Fruit fly (Drosophila melanogaster) whole organism, pupa: Measurements from ENCODE around the gene NFAT.

Experiments used
- CG10348 ChIP-seq: fragments of 200-800 bp; sonication (Bioruptor generic); IDR thresholded peaks from 2 replicates; pipeline ENCODE4 v1.3.6; 2022; ENCODE audit warnings: missing biosample characterization, missing genetic modification characterization
- CG12605 ChIP-seq: fragments of 200-800 bp; sonication (Bioruptor generic); IDR thresholded peaks from 2 replicates; pipeline ENCODE4 v1.3.6; 2022; ENCODE audit warnings: missing biosample characterization, missing genetic modification characterization
- CG13204 ChIP-seq: fragments of 200-800 bp; sonication (Bioruptor generic); optimal IDR thresholded peaks from 2 replicates; lab custom pipeline; 2018; ENCODE audit warnings: missing biosample characterization, mild to moderate bottlenecking, missing genetic modification characterization, moderate library complexity
- CG14655 ChIP-seq: fragments of 200-800 bp; sonication (Bioruptor generic); optimal IDR thresholded peaks from 3 replicates; lab custom pipeline; 2017; ENCODE audit warnings: mild to moderate bottlenecking, missing biosample characterization, missing genetic modification reagents, missing genetic modification characterization
- CG15710 ChIP-seq: fragments of 200-800 bp; sonication (Bioruptor generic); optimal IDR thresholded peaks from 2 replicates; lab custom pipeline; 2018; ENCODE audit warnings: missing biosample characterization, mild to moderate bottlenecking, missing genetic modification characterization, moderate library complexity
- CG17806 ChIP-seq: fragments of 200-800 bp; sonication (Bioruptor generic); optimal IDR thresholded peaks from 2 replicates; lab custom pipeline; 2018; ENCODE audit warnings: missing biosample characterization, mild to moderate bottlenecking, missing genetic modification characterization, moderate library complexity
- CG32121 ChIP-seq: fragments of 200-800 bp; sonication (Bioruptor generic); IDR thresholded peaks from 2 replicates; pipeline ENCODE4 v1.3.6; 2022; ENCODE audit warnings: missing biosample characterization, missing genetic modification characterization
- CG34367 ChIP-seq: fragments of 200-800 bp; sonication (Bioruptor generic); optimal IDR thresholded peaks from 2 replicates; lab custom pipeline; 2018; ENCODE audit warnings: missing biosample characterization, mild to moderate bottlenecking, missing genetic modification characterization
- CG4496 ChIP-seq: fragments of 200-800 bp; sonication (Bioruptor generic); IDR thresholded peaks from 3 replicates; pipeline ENCODE4 v1.3.6; 2022; ENCODE audit warnings: missing biosample characterization, missing genetic modification characterization
- CG8159 ChIP-seq: fragments of 200-800 bp; sonication (Bioruptor generic); optimal IDR thresholded peaks from 3 replicates; lab custom pipeline; 2018; ENCODE audit warnings: missing biosample characterization, mild to moderate bottlenecking, missing genetic modification characterization, moderate library complexity
- CG8301 ChIP-seq: fragments of 200-800 bp; sonication (Bioruptor generic); optimal IDR thresholded peaks from 2 replicates; lab custom pipeline; 2018; ENCODE audit warnings: missing biosample characterization, mild to moderate bottlenecking, missing genetic modification characterization
- CG9948 ChIP-seq: fragments of 200-800 bp; sonication (Bioruptor generic); optimal IDR thresholded peaks from 2 replicates; lab custom pipeline; 2018; ENCODE audit warnings: missing biosample characterization, mild to moderate bottlenecking, missing genetic modification characterization, moderate library complexity
- D1 ChIP-seq: fragments of 200-800 bp; sonication (Bioruptor generic); optimal IDR thresholded peaks from 2 replicates; lab custom pipeline; 2018; ENCODE audit warnings: missing biosample characterization, mild to moderate bottlenecking, missing genetic modification characterization, moderate library complexity
- EcR ChIP-seq: fragments of 200-800 bp; sonication (Bioruptor generic); optimal IDR thresholded peaks from 3 replicates; lab custom pipeline; 2019; ENCODE audit warnings: missing biosample characterization, missing genetic modification characterization, mild to moderate bottlenecking, moderate library complexity, missing genetic modification reagents
- Ets98B ChIP-seq: fragments of 200-800 bp; sonication (Bioruptor generic); IDR thresholded peaks from 2 replicates; pipeline ENCODE4 v1.3.6; 2022; ENCODE audit warnings: missing biosample characterization, missing genetic modification characterization
- Pif1A ChIP-seq: fragments of 200-800 bp; sonication (Bioruptor generic); optimal IDR thresholded peaks from 3 replicates; lab custom pipeline; 2016; ENCODE audit warnings: missing biosample characterization, missing genetic modification characterization
- Pif1B ChIP-seq: fragments of 200-800 bp; sonication (Bioruptor generic); optimal IDR thresholded peaks from 3 replicates; lab custom pipeline; 2016; ENCODE audit warnings: missing biosample characterization, missing genetic modification characterization
- Snoo ChIP-seq: fragments of 200-800 bp; sonication (Bioruptor generic); optimal IDR thresholded peaks from 3 replicates; lab custom pipeline; 2017; ENCODE audit warnings: missing biosample characterization, mild to moderate bottlenecking, missing genetic modification characterization, inconsistent platforms
- fd96Ca ChIP-seq: fragments of 200-800 bp; sonication (Bioruptor generic); IDR thresholded peaks from 3 replicates; pipeline ENCODE4 v1.3.6; 2022; ENCODE audit warnings: missing biosample characterization, missing genetic modification characterization
- gl ChIP-seq: fragments of 200-800 bp; sonication (Bioruptor generic); optimal IDR thresholded peaks from 2 replicates; lab custom pipeline; 2018; ENCODE audit warnings: missing biosample characterization, mild to moderate bottlenecking, missing genetic modification characterization
- rn ChIP-seq: fragments of 200-800 bp; sonication (Bioruptor generic); IDR thresholded peaks from 2 replicates; pipeline ENCODE4 v1.3.6; 2022; ENCODE audit warnings: missing biosample characterization, missing genetic modification characterization

Gene NFAT

dm6 chrX:13632606-13633005, 8.1 kb downstream of the NFAT start:
- TF ChIP-seq EcR = no peak
- TF ChIP-seq Ets98B (GFP tag; lab: Robert Waterston, UW) = no peak
- TF ChIP-seq, all 21 proteins: peak for 0

- TF ChIP-seq CG14655 (GFP tag; lab: Kevin White, UChicago) (no peak), EcR (no peak)
Measured at dm6 chrX:13633298-13633891, 8.8 kb downstream of the NFAT start.

- no peak for TF ChIP-seq fd96Ca (GFP tag; lab: Robert Waterston, UW)
- no peak for TF ChIP-seq CG8159 (tag; lab: Kevin White, UChicago)
- no peak for TF ChIP-seq gl (tag; lab: Kevin White, UChicago)
- peak; percentile 6 for TF ChIP-seq Snoo
- TF ChIP-seq rn (GFP tag; lab: Robert Waterston, UW) = no peak
- TF ChIP-seq CG14655 (GFP tag; lab: Kevin White, UChicago) = peak; percentile 20
- no peak for TF ChIP-seq CG12605 (GFP tag; lab: Robert Waterston, UW)
- TF ChIP-seq Ets98B (GFP tag; lab: Robert Waterston, UW) = no peak
- no peak for TF ChIP-seq CG32121 (GFP tag; lab: Robert Waterston, UW)
- TF ChIP-seq CG10348 (GFP tag; lab: Robert Waterston, UW) = no peak
- TF ChIP-seq CG15710 = no peak
- TF ChIP-seq Pif1A (GFP tag; lab: Kevin White, UChicago) = peak; percentile 34
- TF ChIP-seq EcR = peak; percentile 10
- 0 out of 3 replicates have a peak, but pooled peaks have one; percentile 24 for TF ChIP-seq CG4496 (GFP tag; lab: Robert Waterston, UW)
- no peak for TF ChIP-seq Pif1B (GFP tag; lab: Kevin White, UChicago)
- no peak for TF ChIP-seq D1 (tag; lab: Kevin White, UChicago)
- no peak for TF ChIP-seq CG17806
- no peak for TF ChIP-seq CG13204 (GFP tag; lab: Kevin White, UChicago)
- TF ChIP-seq CG8301 (tag; lab: Kevin White, UChicago) = peak; percentile 0
- no peak for TF ChIP-seq CG34367 (tag; lab: Kevin White, UChicago)
Measured at dm6 chrX:13634254-13634999, 9.9 kb downstream of the NFAT start.

- TF ChIP-seq Pif1A (GFP tag; lab: Kevin White, UChicago) (no peak), CG4496 (GFP tag; lab: Robert Waterston, UW) (no peak), CG10348 (GFP tag; lab: Robert Waterston, UW) (no peak), gl (tag; lab: Kevin White, UChicago) (no peak), Ets98B (GFP tag; lab: Robert Waterston, UW) (no peak), Snoo (no peak), rn (GFP tag; lab: Robert Waterston, UW) (no peak), Pif1B (GFP tag; lab: Kevin White, UChicago) (no peak), CG13204 (GFP tag; lab: Kevin White, UChicago) (no peak), EcR (no peak), CG8159 (tag; lab: Kevin White, UChicago) (no peak), fd96Ca (GFP tag; lab: Robert Waterston, UW) (no peak), CG32121 (GFP tag; lab: Robert Waterston, UW) (no peak), CG12605 (GFP tag; lab: Robert Waterston, UW) (no peak), CG15710 (no peak)
Measured at dm6 chrX:13635000-13635368, 10.4 kb downstream of the NFAT start.

- TF ChIP-seq CG15710 = no peak
- TF ChIP-seq D1 (tag; lab: Kevin White, UChicago) = no peak
- no peak for TF ChIP-seq Pif1A (GFP tag; lab: Kevin White, UChicago)
- TF ChIP-seq CG14655 (GFP tag; lab: Kevin White, UChicago) = no peak
- TF ChIP-seq Ets98B (GFP tag; lab: Robert Waterston, UW) = no peak
- no peak for TF ChIP-seq rn (GFP tag; lab: Robert Waterston, UW)
- no peak for TF ChIP-seq CG4496 (GFP tag; lab: Robert Waterston, UW)
- TF ChIP-seq CG32121 (GFP tag; lab: Robert Waterston, UW) = no peak
- no peak for TF ChIP-seq CG10348 (GFP tag; lab: Robert Waterston, UW)
- TF ChIP-seq CG13204 (GFP tag; lab: Kevin White, UChicago) = no peak
- TF ChIP-seq CG12605 (GFP tag; lab: Robert Waterston, UW) = no peak
- no peak for TF ChIP-seq gl (tag; lab: Kevin White, UChicago)
- no peak for TF ChIP-seq CG9948 (tag; lab: Kevin White, UChicago)
- TF ChIP-seq Snoo = no peak
- no peak for TF ChIP-seq CG34367 (tag; lab: Kevin White, UChicago)
Measured at dm6 chrX:13636810-13637209, 12.3 kb downstream of the NFAT start.

DNA sequence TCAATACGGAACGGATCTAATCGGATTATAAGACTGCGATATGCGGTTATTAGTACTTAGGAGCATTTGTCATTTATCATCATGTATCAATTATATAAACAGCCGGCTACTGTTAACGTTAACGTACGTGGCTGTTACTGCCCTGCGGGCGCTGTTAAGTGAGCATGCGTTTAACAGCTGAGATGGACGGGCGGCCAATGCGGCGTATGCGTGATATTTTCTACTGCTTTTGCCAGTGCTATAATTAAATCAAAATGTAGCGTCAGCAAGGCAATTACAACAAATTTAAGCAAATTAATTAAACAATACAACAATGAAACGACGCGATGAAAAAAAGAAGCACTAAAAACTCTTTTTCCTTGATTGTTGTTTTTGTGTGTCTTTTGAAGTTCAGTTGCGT, 13.0 kb downstream of the NFAT start:
- TF ChIP-seq CG12605 (GFP tag; lab: Robert Waterston, UW) = no peak
- TF ChIP-seq gl (tag; lab: Kevin White, UChicago) = no peak
- no peak for TF ChIP-seq Snoo
- no peak for TF ChIP-seq Pif1B (GFP tag; lab: Kevin White, UChicago)
- TF ChIP-seq Ets98B (GFP tag; lab: Robert Waterston, UW) = no peak
- TF ChIP-seq CG13204 (GFP tag; lab: Kevin White, UChicago) = no peak
